Fruit fly (Drosophila melanogaster) whole organism, adult: Measurements from ENCODE around the gene CG31924.

ENCODE experiments used
- CG11617 ChIP-seq: fragments of 200-800 bp; sonication (Bioruptor generic); optimal IDR thresholded peaks from 2 replicates; lab custom pipeline; 2017; ENCODE audit warnings: mild to moderate bottlenecking, missing biosample characterization, missing genetic modification reagents, missing genetic modification characterization
- CG12768 ChIP-seq: fragments of 200-800 bp; sonication (Bioruptor generic); optimal IDR thresholded peaks from 2 replicates; lab custom pipeline; 2017; ENCODE audit warnings: missing biosample characterization, missing genetic modification characterization, mild to moderate bottlenecking, moderate library complexity, missing genetic modification reagents
- CG14711 ChIP-seq: fragments of 200-800 bp; sonication (Bioruptor generic); optimal IDR thresholded peaks from 2 replicates; lab custom pipeline; 2018; ENCODE audit warnings: missing biosample characterization, mild to moderate bottlenecking, missing genetic modification characterization, moderate library complexity
- CG1620 ChIP-seq: fragments of 200-800 bp; sonication (Bioruptor generic); optimal IDR thresholded peaks from 2 replicates; lab custom pipeline; 2016; ENCODE audit warnings: missing biosample characterization, missing genetic modification characterization
- CG33017 ChIP-seq: fragments of 200-800 bp; sonication (Bioruptor generic); optimal IDR thresholded peaks from 2 replicates; lab custom pipeline; 2018; ENCODE audit warnings: missing biosample characterization, mild to moderate bottlenecking, missing genetic modification characterization, moderate library complexity
- CG5204 ChIP-seq: fragments of 200-800 bp; sonication (Bioruptor generic); optimal IDR thresholded peaks from 2 replicates; lab custom pipeline; 2016; ENCODE audit warnings: missing biosample characterization, missing genetic modification characterization
- CG7045 ChIP-seq: fragments of 200-800 bp; sonication (Bioruptor generic); optimal IDR thresholded peaks from 2 replicates; lab custom pipeline; 2017; ENCODE audit warnings: missing biosample characterization, mild to moderate bottlenecking, missing genetic modification characterization
- CG7101 ChIP-seq: fragments of 200-800 bp; sonication (Bioruptor generic); optimal IDR thresholded peaks from 2 replicates; lab custom pipeline; 2018; ENCODE audit warnings: missing biosample characterization, mild to moderate bottlenecking, missing genetic modification characterization, moderate library complexity
- Clk ChIP-seq: fragments of 200-800 bp; sonication (Bioruptor generic); optimal IDR thresholded peaks from 2 replicates; lab custom pipeline; 2017; ENCODE audit warnings: missing biosample characterization, missing genetic modification characterization
- Crg-1 ChIP-seq: fragments of 200-800 bp; sonication (Bioruptor generic); optimal IDR thresholded peaks from 2 replicates; lab custom pipeline; 2016; ENCODE audit warnings: missing biosample characterization, missing genetic modification characterization
- Hr96 ChIP-seq: fragments of 200-800 bp; sonication (Bioruptor generic); optimal IDR thresholded peaks from 2 replicates; lab custom pipeline; 2016; ENCODE audit warnings: missing biosample characterization, missing genetic modification characterization
- Mnt ChIP-seq: fragments of 200-800 bp; sonication (Bioruptor generic); optimal IDR thresholded peaks from 2 replicates; lab custom pipeline; 2016; ENCODE audit warnings: missing biosample characterization, mild to moderate bottlenecking, missing genetic modification characterization
- bab1 ChIP-seq: fragments of 200-800 bp; sonication (Bioruptor generic); optimal IDR thresholded peaks from 3 replicates; lab custom pipeline; 2019; ENCODE audit warnings: missing biosample characterization, mild to moderate bottlenecking, missing genetic modification characterization, moderate library complexity
- cic ChIP-seq: fragments of 200-800 bp; sonication (Bioruptor generic); optimal IDR thresholded peaks from 2 replicates; lab custom pipeline; 2017; ENCODE audit warnings: missing biosample characterization, mild to moderate bottlenecking, missing genetic modification characterization, moderate library complexity
- cnc ChIP-seq, 2 experiments: fragments of >200 bp; optimal IDR thresholded peaks; 2 replicates each; lab custom pipeline; 2017
- kay ChIP-seq: fragments of 200-800 bp; sonication (Bioruptor generic); peaks from one replicate; lab custom pipeline; 2016; ENCODE audit warnings: missing biosample characterization, missing genetic modification characterization, borderline replicate concordance
- ovo ChIP-seq: fragments of 200-800 bp; sonication (Bioruptor generic); optimal IDR thresholded peaks from 2 replicates; lab custom pipeline; 2016; ENCODE audit warnings: missing biosample characterization, missing genetic modification characterization
- pad ChIP-seq: fragments of 200-800 bp; sonication (Bioruptor generic); optimal IDR thresholded peaks from 3 replicates; lab custom pipeline; 2017; ENCODE audit warnings: missing biosample characterization, missing genetic modification characterization, mild to moderate bottlenecking, moderate library complexity, missing genetic modification reagents
- tj ChIP-seq: fragments of 200-800 bp; sonication (Bioruptor generic); optimal IDR thresholded peaks from 3 replicates; lab custom pipeline; 2017; ENCODE audit warnings: missing biosample characterization, mild to moderate bottlenecking, missing genetic modification characterization, moderate library complexity
- toe ChIP-seq: fragments of 200-800 bp; sonication (Bioruptor generic); optimal IDR thresholded peaks from 2 replicates; lab custom pipeline; 2016; ENCODE audit warnings: missing biosample characterization, missing genetic modification characterization

The CG31924 gene

dm6 chr2L:1377635-1378034 lies 22.9 kb upstream of the CG31924 start:
- TF ChIP-seq Hr96 (GFP tag; lab: Kevin White, UChicago) (no peak), CG7101 (tag; lab: Kevin White, UChicago) (no peak), CG14711 (tag; lab: Kevin White, UChicago) (no peak), Mnt (GFP tag; lab: Kevin White, UChicago) (no peak), ovo (GFP tag; lab: Kevin White, UChicago) (no peak), CG7045 (GFP tag; lab: Kevin White, UChicago) (no peak), cic (no peak), CG1620 (no peak), kay (GFP tag; lab: Kevin White, UChicago) (no peak), CG33017 (tag; lab: Kevin White, UChicago) (no peak), pad (no peak), CG12768 (GFP tag; lab: Kevin White, UChicago) (no peak), bab1 (GFP tag; lab: Kevin White, UChicago) (no peak), toe (GFP tag; lab: Kevin White, UChicago) (no peak)

dm6 chr2L:1367696-1368095 lies 13.0 kb upstream of the CG31924 start, which contains the start of gene CG14346:
CG14346 (plus strand) TSS chr2L:1367996.
- TF ChIP-seq CG11617 (GFP tag; lab: Kevin White, UChicago): no peak
- no peak for TF ChIP-seq CG33017 (tag; lab: Kevin White, UChicago)
- no peak for TF ChIP-seq bab1 (GFP tag; lab: Kevin White, UChicago)
- no peak for TF ChIP-seq kay (GFP tag; lab: Kevin White, UChicago)
- TF ChIP-seq Hr96 (GFP tag; lab: Kevin White, UChicago): no peak
- no peak for TF ChIP-seq ovo (GFP tag; lab: Kevin White, UChicago)
- no peak for TF ChIP-seq CG12768 (GFP tag; lab: Kevin White, UChicago)
- TF ChIP-seq cic: no peak
- TF ChIP-seq pad: no peak
- TF ChIP-seq cnc (optimal IDR thresholded peaks at IDR 0.05; lab: Kevin White, UChicago): no peak
- no peak for TF ChIP-seq Mnt (GFP tag; lab: Kevin White, UChicago)

- no peak for TF ChIP-seq CG7101 (tag; lab: Kevin White, UChicago)
- TF ChIP-seq Clk (GFP tag; lab: Kevin White, UChicago): no peak
- no peak for TF ChIP-seq Mnt (GFP tag; lab: Kevin White, UChicago)
- no peak for TF ChIP-seq CG12768 (GFP tag; lab: Kevin White, UChicago)
- TF ChIP-seq Crg-1 (GFP tag; lab: Kevin White, UChicago): no peak
- TF ChIP-seq CG7045 (GFP tag; lab: Kevin White, UChicago): no peak
- no peak for TF ChIP-seq cic
- TF ChIP-seq toe (GFP tag; lab: Kevin White, UChicago): no peak
- no peak for TF ChIP-seq pad
These were observed 10.3 kb upstream of the CG31924 start for dm6 chr2L:1365037-1365436.

- no peak for TF ChIP-seq CG1620
- TF ChIP-seq CG33017 (tag; lab: Kevin White, UChicago): no peak
- no peak for TF ChIP-seq ovo (GFP tag; lab: Kevin White, UChicago)
- no peak for TF ChIP-seq kay (GFP tag; lab: Kevin White, UChicago)
- TF ChIP-seq pad: no peak
- no peak for TF ChIP-seq Crg-1 (GFP tag; lab: Kevin White, UChicago)
- no peak for TF ChIP-seq Mnt (GFP tag; lab: Kevin White, UChicago)
- no peak for TF ChIP-seq CG7101 (tag; lab: Kevin White, UChicago)
- TF ChIP-seq CG7045 (GFP tag; lab: Kevin White, UChicago): peak; percentile 16
- peak; percentile 58 for TF ChIP-seq Hr96 (GFP tag; lab: Kevin White, UChicago)
- peak; percentile 24 for TF ChIP-seq CG5204 (GFP tag; lab: Kevin White, UChicago)
- no peak for TF ChIP-seq tj (GFP tag; lab: Kevin White, UChicago)
These were observed 7.3 kb upstream of the CG31924 start, which contains the start of gene NLaz for dm6 chr2L:1361771-1362632. NLaz (minus strand) TSS chr2L:1361821.

dm6 chr2L:1359690-1360089 lies 5.0 kb upstream of the CG31924 start, which contains the start of gene CG31659:
CG31659 (minus strand) TSS chr2L:1359790.
- TF ChIP-seq CG11617 (GFP tag; lab: Kevin White, UChicago) (no peak), pad (no peak), CG33017 (tag; lab: Kevin White, UChicago) (no peak), CG7101 (tag; lab: Kevin White, UChicago) (no peak), Hr96 (GFP tag; lab: Kevin White, UChicago) (no peak), CG5204 (GFP tag; lab: Kevin White, UChicago) (no peak), cnc (optimal IDR thresholded peaks at IDR 0.05; lab: Kevin White, UChicago) (no peak), CG14711 (tag; lab: Kevin White, UChicago) (no peak), CG12768 (GFP tag; lab: Kevin White, UChicago) (no peak), Clk (GFP tag; lab: Kevin White, UChicago) (no peak), Mnt (GFP tag; lab: Kevin White, UChicago) (no peak), kay (GFP tag; lab: Kevin White, UChicago) (no peak), toe (GFP tag; lab: Kevin White, UChicago) (no peak)

dm6 chr2L:1355824-1356223 lies 1.1 kb upstream of the CG31924 start, which contains the start of gene CG5565:
CG5565 (minus strand) TSS chr2L:1355924.
- no peak for TF ChIP-seq CG12768 (GFP tag; lab: Kevin White, UChicago)
- TF ChIP-seq pad: no peak
- TF ChIP-seq bab1 (GFP tag; lab: Kevin White, UChicago): no peak
- TF ChIP-seq CG7045 (GFP tag; lab: Kevin White, UChicago): no peak
